Worm (Caenorhabditis elegans) whole organism, late embryonic: ENCODE data around the gene F01D5.7.

Source experiments
- eyg-1 ChIP-seq: sonication (generic microtip); optimal IDR thresholded peaks from 2 replicates; lab custom pipeline; 2016; ENCODE audit warnings: missing genotype, missing genetic modification characterization, missing compliant biosample characterization
- hlh-8 ChIP-seq: sonication (generic microtip); optimal IDR thresholded peaks from 2 replicates; lab custom pipeline; 2016; ENCODE audit warnings: missing genotype, missing genetic modification characterization, missing compliant biosample characterization
- pha-4 ChIP-seq: fragments of 150-350 bp; optimal IDR thresholded peaks from 2 replicates; lab custom pipeline; 2018; ENCODE audit warnings: missing biosample characterization, missing genetic modification reagents, missing genetic modification characterization
- sdc-2 ChIP-seq: sonication (generic microtip); optimal IDR thresholded peaks from 2 replicates; lab custom pipeline; 2016; ENCODE audit warnings: missing genotype, missing genetic modification characterization, missing compliant biosample characterization
- ztf-16 ChIP-seq: sonication (generic microtip); optimal IDR thresholded peaks from 2 replicates; lab custom pipeline; 2017; ENCODE audit warnings: missing genetic modification characterization, missing compliant biosample characterization

- TF ChIP-seq eyg-1 (tag; lab: Kevin White, UChicago) = no peak
- TF ChIP-seq ztf-16 (tag; lab: Kevin White, UChicago) = no peak
- TF ChIP-seq pha-4 (tag; lab: Kevin White, UChicago) = no peak
- TF ChIP-seq hlh-8 (tag; lab: Kevin White, UChicago) = no peak
- no peak for TF ChIP-seq sdc-2
Measured at ce11 chrII:13972199-13972598, 36.3 kb upstream of the F01D5.7 start.
